Fruit fly (Drosophila melanogaster) whole organism, embryonic: Measurements from ENCODE around the gene RhoBTB.

Experiments
- Antp ChIP-seq: fragments of 200-800 bp; sonication (Bioruptor generic); optimal IDR thresholded peaks from 3 replicates; lab custom pipeline; 2016; ENCODE audit warnings: missing biosample characterization, missing genetic modification characterization
- CG11456 ChIP-seq: fragments of 200-800 bp; sonication (Bioruptor generic); IDR thresholded peaks from 3 replicates; pipeline ENCODE4 v1.3.6; 2022; ENCODE audit warnings: missing biosample characterization, missing genetic modification characterization
- CG11695 ChIP-seq: fragments of 200-800 bp; sonication (Bioruptor generic); IDR thresholded peaks from 3 replicates; pipeline ENCODE4 v1.3.6; 2022; ENCODE audit warnings: missing biosample characterization, missing genetic modification characterization
- CG12071 ChIP-seq: fragments of 200-800 bp; sonication (Bioruptor generic); optimal IDR thresholded peaks from 3 replicates; lab custom pipeline; 2018; ENCODE audit warnings: missing biosample characterization, mild to moderate bottlenecking, missing genetic modification characterization
- CG12299 ChIP-seq: fragments of 200-800 bp; sonication (Bioruptor generic); optimal IDR thresholded peaks from 2 replicates; lab custom pipeline; 2018; ENCODE audit warnings: missing biosample characterization, mild to moderate bottlenecking, missing genetic modification characterization
- CG13287 ChIP-seq: fragments of 200-800 bp; sonication (Bioruptor generic); IDR thresholded peaks from 2 replicates; pipeline ENCODE4 v1.3.6; 2022; ENCODE audit warnings: missing biosample characterization, missing genetic modification characterization; ENCODE audit not compliant: partially characterized antibody
- CG14667 ChIP-seq: fragments of 200-800 bp; sonication (Bioruptor generic); IDR thresholded peaks from 2 replicates; pipeline ENCODE4 v1.3.6; 2022; ENCODE audit warnings: missing biosample characterization, missing genetic modification characterization
- CG14710 ChIP-seq: fragments of 200-800 bp; sonication (Bioruptor generic); optimal IDR thresholded peaks from 3 replicates; lab custom pipeline; 2019; ENCODE audit warnings: missing biosample characterization, mild to moderate bottlenecking, missing genetic modification characterization, moderate library complexity
- CG15011 ChIP-seq: fragments of 200-800 bp; sonication (Bioruptor generic); optimal IDR thresholded peaks from 3 replicates; lab custom pipeline; 2018; ENCODE audit warnings: missing biosample characterization, mild to moderate bottlenecking, missing genetic modification characterization
- CG18599 ChIP-seq: fragments of 200-800 bp; sonication (Bioruptor generic); optimal IDR thresholded peaks from 3 replicates; lab custom pipeline; 2017; ENCODE audit warnings: missing biosample characterization, missing genetic modification characterization, mild to moderate bottlenecking, moderate library complexity, missing genetic modification reagents
- CG2889 ChIP-seq: fragments of 200-800 bp; sonication (Bioruptor generic); IDR thresholded peaks from 3 replicates; pipeline ENCODE4 v1.3.6; 2022; ENCODE audit warnings: missing biosample characterization, missing genetic modification characterization
- CG30403 ChIP-seq: fragments of 200-800 bp; sonication (Bioruptor generic); optimal IDR thresholded peaks from 3 replicates; lab custom pipeline; 2016; ENCODE audit warnings: missing biosample characterization, missing genetic modification characterization
- CG3838 ChIP-seq: fragments of 200-800 bp; sonication (Bioruptor generic); optimal IDR thresholded peaks from 3 replicates; lab custom pipeline; 2016; ENCODE audit warnings: missing biosample characterization, missing genetic modification characterization
- CG8290 ChIP-seq, 3 experiments: fragments of 200-800 bp; sonication (Bioruptor generic); optimal IDR thresholded peaks; 2 replicates each; lab custom pipeline; 2016 to 2019; ENCODE audit warnings: missing biosample characterization in 3 of 3, missing genetic modification characterization in 3 of 3, mild to moderate bottlenecking in 2 of 3, moderate library complexity in 1 of 3
- CG8765 ChIP-seq: fragments of 200-800 bp; sonication (Bioruptor generic); IDR thresholded peaks from 2 replicates; pipeline ENCODE4 v1.3.6; 2022; ENCODE audit warnings: missing biosample characterization, missing genetic modification characterization
- CG9797 ChIP-seq: fragments of 200-800 bp; sonication (Bioruptor generic); optimal IDR thresholded peaks from 3 replicates; lab custom pipeline; 2018; ENCODE audit warnings: missing biosample characterization, mild to moderate bottlenecking, missing genetic modification characterization
- Dfd ChIP-seq, 2 experiments: fragments of >200 bp; optimal IDR thresholded peaks; 2 replicates each; lab custom pipeline; 2017; ENCODE audit warnings: missing biosample characterization in 2 of 2, missing genetic modification characterization in 2 of 2
- E2f1 ChIP-seq: fragments of 200-800 bp; sonication (Bioruptor generic); IDR thresholded peaks from 2 replicates; pipeline ENCODE4 v1.3.6; 2022; ENCODE audit warnings: missing biosample characterization, missing genetic modification characterization
- ERR ChIP-seq: fragments of 200-800 bp; sonication (Bioruptor generic); optimal IDR thresholded peaks from 2 replicates; lab custom pipeline; 2016; ENCODE audit warnings: missing biosample characterization, missing genetic modification characterization
- Fer2 ChIP-seq: fragments of 200-800 bp; sonication (Bioruptor generic); optimal IDR thresholded peaks from 2 replicates; lab custom pipeline; 2018; ENCODE audit warnings: missing biosample characterization, mild to moderate bottlenecking, missing genetic modification characterization, moderate library complexity
- HLHmδ ChIP-seq: fragments of 200-800 bp; sonication (Bioruptor generic); optimal IDR thresholded peaks from 2 replicates; lab custom pipeline; 2018; ENCODE audit warnings: missing biosample characterization, mild to moderate bottlenecking, missing genetic modification characterization, moderate library complexity
- Hr78 ChIP-seq, 2 experiments: fragments of 200-800 bp in 1 of 2; fragments of >200 bp in 1 of 2; sonication (Bioruptor generic) in 1 of 2; optimal IDR thresholded peaks; 2 replicates each; lab custom pipeline; 2017 to 2019; ENCODE audit warnings: missing biosample characterization in 2 of 2, missing genetic modification characterization in 2 of 2, mild to moderate bottlenecking in 1 of 2, moderate library complexity in 1 of 2
- Jarid2 ChIP-seq: fragments of 200-800 bp; sonication (Bioruptor generic); optimal IDR thresholded peaks from 3 replicates; lab custom pipeline; 2017; ENCODE audit warnings: mild to moderate bottlenecking, missing biosample characterization, missing genetic modification reagents, missing genetic modification characterization
- MESR4 ChIP-seq: fragments of 200-800 bp; sonication (Bioruptor generic); optimal IDR thresholded peaks from 2 replicates; lab custom pipeline; 2018; ENCODE audit warnings: missing biosample characterization, mild to moderate bottlenecking, missing genetic modification characterization, moderate library complexity
- Max ChIP-seq: fragments of 200-800 bp; sonication (Bioruptor generic); optimal IDR thresholded peaks from 2 replicates; lab custom pipeline; 2016; ENCODE audit warnings: missing biosample characterization, mild to moderate bottlenecking, missing genetic modification characterization
- Meics ChIP-seq: fragments of 200-800 bp; sonication (Bioruptor generic); optimal IDR thresholded peaks from 2 replicates; lab custom pipeline; 2017; ENCODE audit warnings: missing biosample characterization, mild to moderate bottlenecking, missing genetic modification characterization
- Sox100B ChIP-seq: fragments of 200-800 bp; sonication (Bioruptor generic); optimal IDR thresholded peaks from 3 replicates; lab custom pipeline; 2018; ENCODE audit warnings: missing biosample characterization, mild to moderate bottlenecking, missing genetic modification characterization
- YL-1 ChIP-seq: fragments of 200-800 bp; sonication (Bioruptor generic); optimal IDR thresholded peaks from 3 replicates; lab custom pipeline; 2017; ENCODE audit warnings: missing biosample characterization, mild to moderate bottlenecking, missing genetic modification characterization
- bbx ChIP-seq: fragments of 200-800 bp; sonication (Bioruptor generic); IDR thresholded peaks from 2 replicates; pipeline ENCODE4 v1.3.6; 2022; ENCODE audit warnings: missing biosample characterization, missing genetic modification characterization; ENCODE audit not compliant: partially characterized antibody
- crol ChIP-seq: fragments of 200-800 bp; sonication (Bioruptor generic); IDR thresholded peaks from 2 replicates; pipeline ENCODE4 v1.3.6; 2022; ENCODE audit warnings: missing biosample characterization, missing genetic modification characterization
- dysf ChIP-seq: fragments of 200-800 bp; sonication (Bioruptor generic); IDR thresholded peaks from 3 replicates; pipeline ENCODE4 v1.3.6; 2022; ENCODE audit warnings: missing biosample characterization, missing genetic modification characterization
- esg ChIP-seq: fragments of 200-800 bp; sonication (Bioruptor generic); conservative IDR thresholded peaks from 2 replicates; pipeline ENCODE4 v1.3.6; 2022; ENCODE audit warnings: missing biosample characterization, missing genetic modification characterization
- gem ChIP-seq: fragments of 200-800 bp; sonication (Bioruptor generic); optimal IDR thresholded peaks from 2 replicates; lab custom pipeline; 2019; ENCODE audit warnings: missing biosample characterization, mild to moderate bottlenecking, missing genetic modification characterization, moderate library complexity
- grau ChIP-seq: fragments of 200-800 bp; optimal IDR thresholded peaks from 3 replicates; lab custom pipeline; 2019; ENCODE audit warnings: missing biosample characterization, mild to moderate bottlenecking, missing genetic modification characterization, moderate library complexity
- gsb ChIP-seq: fragments of 200-800 bp; sonication (Bioruptor generic); IDR thresholded peaks from 2 replicates; pipeline ENCODE4 v1.3.6; 2022; ENCODE audit warnings: missing biosample characterization, missing genetic modification characterization
- gt ChIP-seq: fragments of 200-800 bp; sonication (Bioruptor generic); IDR thresholded peaks from 2 replicates; pipeline ENCODE4 v1.3.6; 2022; ENCODE audit warnings: missing biosample characterization, missing genetic modification characterization
- ham ChIP-seq: fragments of 200-800 bp; sonication (Bioruptor generic); IDR thresholded peaks from 2 replicates; pipeline ENCODE4 v1.3.6; 2022; ENCODE audit warnings: missing biosample characterization, missing genetic modification characterization
- hbn ChIP-seq: fragments of 200-800 bp; sonication (Bioruptor generic); IDR thresholded peaks from 2 replicates; pipeline ENCODE4 v1.3.6; 2022; ENCODE audit warnings: missing biosample characterization, missing genetic modification characterization; ENCODE audit not compliant: partially characterized antibody
- her ChIP-seq: fragments of 200-800 bp; sonication (Bioruptor generic); optimal IDR thresholded peaks from 2 replicates; lab custom pipeline; 2016; ENCODE audit warnings: missing biosample characterization, missing genetic modification characterization
- jigr1 ChIP-seq: fragments of 200-800 bp; sonication (Bioruptor generic); IDR thresholded peaks from 3 replicates; pipeline ENCODE4 v1.3.6; 2022; ENCODE audit warnings: missing biosample characterization, missing genetic modification characterization
- odd ChIP-seq: fragments of 200-800 bp; sonication (Bioruptor generic); optimal IDR thresholded peaks from 2 replicates; lab custom pipeline; 2017; ENCODE audit warnings: missing biosample characterization, mild to moderate bottlenecking, missing genetic modification characterization
- rib ChIP-seq: fragments of 200-800 bp; sonication (Bioruptor generic); IDR thresholded peaks from 2 replicates; pipeline ENCODE4 v1.3.6; 2022; ENCODE audit warnings: missing biosample characterization, missing genetic modification characterization
- scrt ChIP-seq: fragments of 200-800 bp; sonication (Bioruptor generic); optimal IDR thresholded peaks from 2 replicates; lab custom pipeline; 2018; ENCODE audit warnings: missing biosample characterization, mild to moderate bottlenecking, missing genetic modification characterization, moderate library complexity
- slou ChIP-seq: fragments of 200-800 bp; sonication (Bioruptor generic); optimal IDR thresholded peaks from 3 replicates; lab custom pipeline; 2016; ENCODE audit warnings: missing biosample characterization, missing genetic modification characterization
- tap ChIP-seq: fragments of 200-800 bp; optimal IDR thresholded peaks from 3 replicates; lab custom pipeline; 2019; ENCODE audit warnings: missing biosample characterization, mild to moderate bottlenecking, missing genetic modification characterization, moderate library complexity
- tx ChIP-seq: fragments of 200-800 bp; sonication (Bioruptor generic); optimal IDR thresholded peaks from 2 replicates; lab custom pipeline; 2016; ENCODE audit warnings: missing biosample characterization, missing genetic modification characterization
- zfh1 ChIP-seq: fragments of 200-800 bp; sonication (Bioruptor generic); IDR thresholded peaks from 3 replicates; pipeline ENCODE4 v1.3.6; 2022; ENCODE audit warnings: missing biosample characterization, missing genetic modification characterization

The RhoBTB gene

dm6 chr3L:20398243-20399222, 22.5 kb downstream of the RhoBTB start (continued):
- TF ChIP-seq CG9797 (peak; percentile 13), dysf (GFP tag; lab: Robert Waterston, UW) (peak; percentile 89), odd (GFP tag; lab: Kevin White, UChicago) (peak; percentile 82), CG18599 (GFP tag; lab: Kevin White, UChicago) (peak; percentile 85), ERR (GFP tag; lab: Kevin White, UChicago) (peak; percentile 3), scrt (GFP tag; lab: Kevin White, UChicago) (peak; percentile 86), bbx (GFP tag; lab: Robert Waterston, UW) (no peak), CG15011 (GFP tag; lab: Kevin White, UChicago) (peak; percentile 70), CG3838 (peak; percentile 19), jigr1 (GFP tag; lab: Robert Waterston, UW) (peak; percentile 48; the same call in 1 of the 3 replicates), CG30403 (GFP tag; lab: Kevin White, UChicago) (peak; percentile 91), CG14710 (tag; lab: Kevin White, UChicago) (peak; percentile 83), rib (GFP tag; lab: Robert Waterston, UW) (no peak), CG14667 (GFP tag; lab: Robert Waterston, UW) (peak; percentile 47), her (GFP tag; lab: Kevin White, UChicago) (peak; percentile 48), hbn (GFP tag; lab: Robert Waterston, UW) (no peak), Jarid2 (peak; percentile 66), crol (GFP tag; lab: Robert Waterston, UW) (no peak), tx (GFP tag; lab: Kevin White, UChicago) (peak; percentile 75), gsb (GFP tag; lab: Robert Waterston, UW) (peak; percentile 73), slou (peak; percentile 52), CG11695 (GFP tag; lab: Robert Waterston, UW) (peak; percentile 82), CG13287 (GFP tag; lab: Robert Waterston, UW) (peak; percentile 18; the same call in 1 of the 2 replicates), Dfd (GFP tag; optimal IDR thresholded peaks at IDR 0.05; lab: Kevin White, UChicago) (no peak), Sox100B (GFP tag; lab: Kevin White, UChicago) (peak; percentile 92), Fer2 (tag; lab: Kevin White, UChicago) (peak; percentile 50), E2f1 (peak; percentile 78), HLHmδ (no peak), ham (peak; percentile 42; the same call in 1 of the 2 replicates), Meics (GFP tag; lab: Kevin White, UChicago) (peak; percentile 82), Max (peak; percentile 83), CG12299 (tag; lab: Kevin White, UChicago) (peak; percentile 75), CG2889 (GFP tag; lab: Robert Waterston, UW) (peak; percentile 33; the same call in 1 of the 3 replicates), Antp (peak; percentile 58), YL-1 (GFP tag; lab: Kevin White, UChicago) (peak; percentile 31), gem (tag; lab: Kevin White, UChicago) (peak; percentile 94), CG12071 (peak; percentile 67), gt (GFP tag; lab: Robert Waterston, UW) (no peak), MESR4 (GFP tag; lab: Kevin White, UChicago) (peak; percentile 3), CG8765 (GFP tag; lab: Robert Waterston, UW) (no peak), zfh1 (peak; percentile 64; the same call in 1 of the 3 replicates), esg (GFP tag; lab: Robert Waterston, UW) (peak; percentile 78), grau (tag; lab: Kevin White, UChicago) (peak; percentile 91), CG8290 (GFP tag; optimal IDR thresholded peaks at IDR 0.05; lab: Kevin White, UChicago) (peak; percentile 37), CG8290 (tag; optimal IDR thresholded peaks at IDR 0.05; lab: Kevin White, UChicago) (peak in 1 of 2 experiments; percentile 59), tap (peak; percentile 83), CG11456 (GFP tag; lab: Robert Waterston, UW) (peak; percentile 74; the same call in 2 of the 3 replicates), Hr78 (GFP tag; optimal IDR thresholded peaks at IDR 0.05; lab: Kevin White, UChicago) (peak in 1 of 2 experiments; percentile 93)
